Worm (Caenorhabditis elegans) whole organism, mixed stage, embryonic: ENCODE measurements around the gene Y2H9A.6.

Experiments
- bed-3 ChIP-seq: fragments of 200-800 bp; sonication (Bioruptor generic); optimal IDR thresholded peaks from 3 replicates; lab custom pipeline; 2018; ENCODE audit warnings: mild to moderate bottlenecking, missing genetic modification characterization, moderate library complexity, missing compliant biosample characterization
- blmp-1 ChIP-seq: fragments of 150-350 bp; optimal IDR thresholded peaks from 2 replicates; lab custom pipeline; 2014; ENCODE audit warnings: missing biosample characterization, missing genetic modification characterization
- ceh-43 ChIP-seq: fragments of 200-800 bp; sonication (Bioruptor generic); optimal IDR thresholded peaks from 2 replicates; lab custom pipeline; 2018; ENCODE audit warnings: mild to moderate bottlenecking, missing genetic modification characterization, moderate library complexity, missing compliant biosample characterization
- ceh-83 ChIP-seq: fragments of 200-800 bp; sonication (Bioruptor generic); optimal IDR thresholded peaks from 2 replicates; lab custom pipeline; 2018; ENCODE audit warnings: mild to moderate bottlenecking, missing genetic modification characterization, missing compliant biosample characterization
- cnd-1 ChIP-seq: fragments of 200-800 bp; sonication (Bioruptor generic); optimal IDR thresholded peaks from 2 replicates; lab custom pipeline; 2018; ENCODE audit warnings: mild to moderate bottlenecking, missing genetic modification characterization, missing compliant biosample characterization
- drap-1 ChIP-seq: fragments of 200-800 bp; sonication (Bioruptor generic); optimal IDR thresholded peaks from 3 replicates; lab custom pipeline; 2018; ENCODE audit warnings: mild to moderate bottlenecking, missing genetic modification characterization, missing compliant biosample characterization
- elt-1 ChIP-seq: sonication (generic microtip); optimal IDR thresholded peaks from 2 replicates; lab custom pipeline; 2017; ENCODE audit warnings: missing genetic modification characterization, mild to moderate bottlenecking, missing compliant biosample characterization, antibody characterized with exemption, moderate library complexity, borderline replicate concordance; ENCODE audit not compliant: insufficient read depth
- elt-3 ChIP-seq: fragments of 150-350 bp; optimal IDR thresholded peaks from 2 replicates; lab custom pipeline; 2014; ENCODE audit warnings: missing biosample characterization, missing genetic modification characterization
- flh-1 ChIP-seq: fragments of 200-800 bp; sonication (Bioruptor generic); optimal IDR thresholded peaks from 2 replicates; lab custom pipeline; 2018; ENCODE audit warnings: mild to moderate bottlenecking, missing genetic modification characterization, moderate library complexity, missing compliant biosample characterization
- ham-2 ChIP-seq: fragments of 200-800 bp; sonication (Bioruptor generic); optimal IDR thresholded peaks from 2 replicates; lab custom pipeline; 2018; ENCODE audit warnings: mild to moderate bottlenecking, missing genetic modification characterization, missing compliant biosample characterization
- hlh-1 ChIP-seq: fragments of 150-350 bp; optimal IDR thresholded peaks from 2 replicates; lab custom pipeline; 2014; ENCODE audit warnings: missing biosample characterization, missing genetic modification reagents, missing genetic modification characterization
- lin-13 ChIP-seq: fragments of 150-350 bp; optimal IDR thresholded peaks from 2 replicates; lab custom pipeline; 2014; ENCODE audit warnings: missing biosample characterization, missing genetic modification characterization
- lin-32 ChIP-seq: fragments of 200-800 bp; sonication (Bioruptor generic); optimal IDR thresholded peaks from 2 replicates; lab custom pipeline; 2018; ENCODE audit warnings: mild to moderate bottlenecking, missing genetic modification characterization, missing compliant biosample characterization
- lsy-2 ChIP-seq: fragments of 150-350 bp; optimal IDR thresholded peaks from 2 replicates; lab custom pipeline; 2014; ENCODE audit warnings: missing biosample characterization, missing genetic modification characterization
- mab-5 ChIP-seq: fragments of 150-350 bp; optimal IDR thresholded peaks from 2 replicates; lab custom pipeline; 2014; ENCODE audit warnings: missing biosample characterization, missing genetic modification characterization
- mep-1 ChIP-seq: fragments of 150-350 bp; optimal IDR thresholded peaks from 2 replicates; lab custom pipeline; 2017; ENCODE audit warnings: missing biosample characterization, missing genetic modification reagents, missing genetic modification characterization, inconsistent platforms
- mls-2 ChIP-seq: sonication (generic microtip); optimal IDR thresholded peaks from 2 replicates; lab custom pipeline; 2016; ENCODE audit warnings: mild to moderate bottlenecking, missing genetic modification characterization, moderate library complexity, missing compliant biosample characterization
- nhr-12 ChIP-seq: fragments of 150-350 bp; optimal IDR thresholded peaks from 2 replicates; lab custom pipeline; 2014; ENCODE audit warnings: missing biosample characterization, missing genetic modification characterization
- nhr-2 ChIP-seq: fragments of 150-350 bp; optimal IDR thresholded peaks from 2 replicates; lab custom pipeline; 2014; ENCODE audit warnings: missing biosample characterization, missing genetic modification characterization
- nhr-237 ChIP-seq: fragments of 150-350 bp; optimal IDR thresholded peaks from 2 replicates; lab custom pipeline; 2014; ENCODE audit warnings: missing biosample characterization, missing genetic modification characterization
- nhr-28 ChIP-seq: fragments of 150-350 bp; optimal IDR thresholded peaks from 2 replicates; lab custom pipeline; 2014; ENCODE audit warnings: missing biosample characterization, missing genetic modification characterization
- nhr-76 ChIP-seq: sonication (generic microtip); optimal IDR thresholded peaks from 2 replicates; lab custom pipeline; 2017; ENCODE audit warnings: missing biosample characterization, missing genetic modification characterization
- pha-4 ChIP-seq: fragments of 150-350 bp; optimal IDR thresholded peaks from 2 replicates; lab custom pipeline; 2018; ENCODE audit warnings: missing biosample characterization, missing genetic modification reagents, missing genetic modification characterization
- sem-2 ChIP-seq: fragments of 200-800 bp; sonication (Bioruptor generic); optimal IDR thresholded peaks from 2 replicates; lab custom pipeline; 2018; ENCODE audit warnings: mild to moderate bottlenecking, missing genetic modification characterization, missing compliant biosample characterization
- snpc-4 ChIP-seq: fragments of 150-350 bp; optimal IDR thresholded peaks from 2 replicates; lab custom pipeline; 2014; ENCODE audit warnings: missing biosample characterization, missing genetic modification characterization
- sptf-1 ChIP-seq: sonication (generic microtip); optimal IDR thresholded peaks from 2 replicates; lab custom pipeline; 2017; ENCODE audit warnings: mild to moderate bottlenecking, missing genetic modification characterization, moderate library complexity, missing compliant biosample characterization
- unc-120 ChIP-seq: sonication (generic microtip); optimal IDR thresholded peaks from 2 replicates; lab custom pipeline; 2017; ENCODE audit warnings: missing genetic modification characterization, missing compliant biosample characterization; ENCODE audit not compliant: poor library complexity, severe bottlenecking
- unc-62 ChIP-seq: fragments of 150-350 bp; optimal IDR thresholded peaks from 2 replicates; lab custom pipeline; 2014; ENCODE audit warnings: missing biosample characterization, missing genetic modification reagents, missing genetic modification characterization
- zip-8 ChIP-seq: fragments of 150-350 bp; optimal IDR thresholded peaks from 2 replicates; lab custom pipeline; 2014; ENCODE audit warnings: missing biosample characterization, missing genetic modification characterization
- ztf-11 ChIP-seq: fragments of 150-350 bp; optimal IDR thresholded peaks from 2 replicates; lab custom pipeline; 2014; ENCODE audit warnings: missing biosample characterization, missing genetic modification characterization

Y2H9A.6 gene

DNA sequence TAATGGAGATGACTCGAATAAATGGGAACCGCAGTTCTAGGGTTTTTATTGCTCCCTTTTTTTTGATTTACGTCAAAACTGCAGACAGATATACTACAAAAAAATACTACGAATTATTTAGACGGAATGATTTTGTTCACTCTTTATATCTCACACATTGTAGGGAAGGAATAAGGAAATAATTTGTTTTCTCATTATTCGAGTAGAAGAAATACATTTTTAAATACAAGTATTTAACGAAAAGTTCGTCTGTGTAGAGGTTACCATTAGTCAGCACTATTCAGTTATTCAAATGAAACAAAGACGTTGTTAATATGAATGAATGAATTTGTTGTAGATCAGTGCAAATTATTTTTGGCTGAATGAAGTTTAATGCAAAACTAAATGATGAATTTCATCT, 16.9 kb upstream of the Y2H9A.6 start, which contains the start of gene srd-18:
Gene srd-18 (minus strand): TSS at position 101 of the 400 bp plus-strand sequence.
- TF ChIP-seq elt-1 (tag; lab: Kevin White, UChicago) (no peak), drap-1 (GFP tag; lab: Kevin White, UChicago) (no peak), pha-4 (tag; lab: Kevin White, UChicago) (no peak), lin-32 (GFP tag; lab: Kevin White, UChicago) (no peak), sptf-1 (tag; lab: Kevin White, UChicago) (no peak), nhr-12 (tag; lab: Kevin White, UChicago) (no peak), ham-2 (GFP tag; lab: Kevin White, UChicago) (no peak), mab-5 (no peak)
- TF ChIP-seq, all 35 proteins: peak for 0

DNA sequence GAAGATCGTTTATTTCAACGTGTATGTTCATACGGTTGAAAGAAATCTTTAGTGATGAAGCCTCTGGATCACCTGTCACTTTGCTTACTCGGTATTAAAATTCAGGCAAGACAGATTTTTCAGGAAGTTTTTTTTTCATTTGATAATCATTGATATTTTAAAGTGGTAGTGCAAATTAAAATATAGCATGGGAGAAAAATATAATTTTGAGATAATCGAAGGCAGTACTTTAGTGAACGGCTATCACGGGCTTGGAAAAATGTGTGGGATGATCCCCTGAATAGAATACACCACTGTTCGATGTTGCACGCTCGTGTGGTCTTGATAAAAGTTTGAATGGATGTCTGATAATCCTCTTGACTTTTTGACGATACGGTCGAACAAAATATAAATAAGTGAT, 16.3 kb upstream of the Y2H9A.6 start:
- no peak for TF ChIP-seq mep-1
- no peak for TF ChIP-seq ceh-83
- TF ChIP-seq nhr-2 (tag; lab: Kevin White, UChicago): no peak
- TF ChIP-seq pha-4 (tag; lab: Kevin White, UChicago): no peak
- TF ChIP-seq ham-2 (GFP tag; lab: Kevin White, UChicago): no peak
- TF ChIP-seq mls-2 (tag; lab: Kevin White, UChicago): no peak
- TF ChIP-seq lsy-2 (tag; lab: Kevin White, UChicago): no peak
- TF ChIP-seq nhr-12 (tag; lab: Kevin White, UChicago): no peak
- no peak for TF ChIP-seq lin-13
- TF ChIP-seq hlh-1 (tag; lab: Kevin White, UChicago): no peak
- TF ChIP-seq bed-3 (GFP tag; lab: Kevin White, UChicago): no peak
- TF ChIP-seq zip-8 (tag; lab: Kevin White, UChicago): no peak
- TF ChIP-seq nhr-76 (tag; lab: Kevin White, UChicago): no peak
- no peak for TF ChIP-seq ztf-11 (tag; lab: Kevin White, UChicago)

DNA sequence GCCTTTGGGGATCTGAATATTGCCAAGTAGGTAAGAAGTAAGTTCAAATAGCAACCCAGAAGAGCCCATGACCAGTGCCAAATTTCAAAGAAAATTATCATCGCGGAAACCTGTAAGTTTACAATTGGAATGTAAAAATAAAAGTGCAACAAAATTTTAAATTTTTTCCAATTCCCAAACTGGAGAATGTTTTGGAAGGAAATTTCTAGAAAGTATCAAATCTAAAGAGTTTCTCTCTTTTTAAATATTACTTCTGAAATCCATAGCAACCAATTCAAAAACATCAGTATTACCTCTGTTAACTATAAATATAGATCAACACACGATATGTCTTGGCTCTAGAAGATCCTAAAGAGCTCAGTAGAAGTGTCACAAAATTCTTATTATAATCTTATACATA, 15.0 kb upstream of the Y2H9A.6 start, which contains the start of gene srd-19:
Gene srd-19 (minus strand): TSS at position 101 of the 400 bp plus-strand sequence.
- no peak for TF ChIP-seq ceh-83
- TF ChIP-seq nhr-28 (tag; lab: Kevin White, UChicago): no peak
- TF ChIP-seq unc-62 (GFP tag; lab: Kevin White, UChicago): no peak
- TF ChIP-seq mls-2 (tag; lab: Kevin White, UChicago): no peak
- no peak for TF ChIP-seq zip-8 (tag; lab: Kevin White, UChicago)
- TF ChIP-seq lin-32 (GFP tag; lab: Kevin White, UChicago): no peak
- no peak for TF ChIP-seq sptf-1 (tag; lab: Kevin White, UChicago)
- TF ChIP-seq snpc-4 (tag; lab: Kevin White, UChicago): no peak
- TF ChIP-seq ztf-11 (tag; lab: Kevin White, UChicago): no peak
- TF ChIP-seq lin-13: no peak
- TF ChIP-seq sem-2 (GFP tag; lab: Kevin White, UChicago): no peak
- no peak for TF ChIP-seq nhr-237 (tag; lab: Kevin White, UChicago)
- TF ChIP-seq bed-3 (GFP tag; lab: Kevin White, UChicago): no peak
- no peak for TF ChIP-seq cnd-1 (tag; lab: Kevin White, UChicago)
- TF ChIP-seq unc-120: no peak
- no peak for TF ChIP-seq hlh-1 (tag; lab: Kevin White, UChicago)
- no peak for TF ChIP-seq ceh-43 (GFP tag; lab: Kevin White, UChicago)

DNA sequence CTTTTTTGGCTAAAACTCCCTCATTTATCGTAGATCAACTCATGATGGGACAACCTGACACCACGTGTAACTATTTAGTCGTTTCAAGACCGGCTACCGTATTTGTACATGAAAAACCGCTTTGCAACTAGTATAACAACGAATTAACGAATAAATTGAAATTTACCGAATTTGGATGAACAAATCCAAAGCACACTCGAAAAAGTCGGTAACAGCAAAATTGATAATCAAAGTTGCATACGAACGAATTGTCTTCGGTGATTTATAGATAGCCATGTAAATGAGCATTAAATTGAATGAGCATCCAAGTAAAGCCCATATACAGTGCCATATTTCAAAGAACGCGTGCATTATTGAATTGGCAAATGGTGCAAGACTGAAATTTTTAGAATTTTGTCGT, 11.3 kb upstream of the Y2H9A.6 start, which contains the start of gene srd-17:
Gene srd-17 (minus strand): TSS at position 351 of the 400 bp plus-strand sequence.
- TF ChIP-seq blmp-1 (no peak), nhr-12 (tag; lab: Kevin White, UChicago) (peak; percentile 37)

DNA sequence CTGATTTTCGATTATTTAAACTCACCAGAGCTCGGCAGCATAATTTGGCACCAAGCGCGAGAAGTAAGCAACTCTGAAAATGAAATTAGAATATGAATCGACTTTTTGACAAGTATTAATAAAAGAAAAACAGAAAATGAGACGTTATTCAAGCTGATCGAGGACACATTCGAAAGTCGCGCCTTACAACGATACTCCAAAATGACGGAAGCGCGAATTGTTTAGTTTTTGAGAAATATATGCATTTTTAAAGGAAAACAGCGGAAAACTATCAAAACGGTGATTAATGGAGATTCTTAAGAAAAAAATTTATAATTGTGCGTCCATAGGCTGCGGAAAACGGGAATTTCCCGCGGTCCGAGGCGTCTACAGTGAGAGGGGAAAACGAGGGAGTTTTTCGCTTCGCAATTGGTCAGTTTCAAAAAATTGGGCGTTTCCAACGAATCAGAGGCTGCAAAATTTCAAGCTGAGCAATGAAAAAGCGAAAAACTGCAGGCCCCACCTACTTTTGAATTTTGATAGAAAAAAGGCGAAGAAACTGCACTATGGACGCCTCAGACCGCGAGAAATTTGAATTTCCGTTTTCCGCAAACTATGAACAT, 6.1 kb upstream of the Y2H9A.6 start, which contains the start of gene mes-4:
Gene mes-4 (minus strand): TSS at position 73 of the 602 bp plus-strand sequence.
- TF ChIP-seq nhr-28 (tag; lab: Kevin White, UChicago): no peak
- no peak for TF ChIP-seq cnd-1 (tag; lab: Kevin White, UChicago)
- no peak for TF ChIP-seq drap-1 (GFP tag; lab: Kevin White, UChicago)
- no peak for TF ChIP-seq zip-8 (tag; lab: Kevin White, UChicago)
- TF ChIP-seq bed-3 (GFP tag; lab: Kevin White, UChicago): no peak
- no peak for TF ChIP-seq flh-1
- TF ChIP-seq lin-13: no peak
- no peak for TF ChIP-seq elt-3
